Fruit fly (Drosophila melanogaster): ENCODE results near the gene Deaf1.

Deaf1 gene

dm6 chr3L:19817807-19818531, at the start of gene Deaf1, which contains the start of gene Fibp (continued):
- TF ChIP-seq tin (GFP tag; optimal IDR thresholded peaks at IDR 0.05): peak; percentile 71
- TF ChIP-seq CG32532 (GFP tag; IDR thresholded peaks at IDR 0.05): peak; percentile 82
- peak; percentile 21 for TF ChIP-seq Neu2 (GFP tag; optimal IDR thresholded peaks at IDR 0.05; ENCODE audit: borderline replicate concordance)
- TF ChIP-seq Hr39 (optimal IDR thresholded peaks at IDR 0.05): no peak
- peak; percentile 75 for TF ChIP-seq CG9215 (GFP tag; IDR thresholded peaks at IDR 0.05)
- TF ChIP-seq phol (tag; optimal IDR thresholded peaks at IDR 0.05): peak; percentile 85
- TF ChIP-seq HmgZ (tag; optimal IDR thresholded peaks at IDR 0.05): peak; percentile 67
- TF ChIP-seq CG13894 (tag; optimal IDR thresholded peaks at IDR 0.05): peak; percentile 58
- TF ChIP-seq otp (GFP tag; IDR thresholded peaks at IDR 0.05): no peak
- TF ChIP-seq crc (GFP tag; optimal IDR thresholded peaks at IDR 0.05): peak; percentile 53
- TF ChIP-seq tgo (GFP tag; IDR thresholded peaks at IDR 0.05): peak; percentile 64; the same call in 2 of the 3 replicates
- peak; percentile 87 for TF ChIP-seq Xbp1 (GFP tag; optimal IDR thresholded peaks at IDR 0.05)
- TF ChIP-seq esg (GFP tag; conservative IDR thresholded peaks at IDR 0.05): peak; percentile 46
- no peak for TF ChIP-seq Hey (tag; optimal IDR thresholded peaks at IDR 0.05)
- peak; percentile 64 for TF ChIP-seq lab (GFP tag; optimal IDR thresholded peaks at IDR 0.05)
- no peak for TF ChIP-seq CG11696 (GFP tag; IDR thresholded peaks at IDR 0.05)
- TF ChIP-seq NC2α (GFP tag; optimal IDR thresholded peaks at IDR 0.05): peak; percentile 40
- TF ChIP-seq HmgD (GFP tag; optimal IDR thresholded peaks at IDR 0.05): peak; percentile 84
- TF ChIP-seq D19A (tag; optimal IDR thresholded peaks at IDR 0.05): peak; percentile 41
- TF ChIP-seq CG18764 (GFP tag; optimal IDR thresholded peaks at IDR 0.05): peak; percentile 56
- TF ChIP-seq Hr3 (GFP tag; optimal IDR thresholded peaks at IDR 0.05): peak; percentile 86
- peak; percentile 80 for TF ChIP-seq bab2 (GFP tag; optimal IDR thresholded peaks at IDR 0.05)
- TF ChIP-seq Awh (GFP tag; IDR thresholded peaks at IDR 0.05): no peak
- no peak for TF ChIP-seq rib (GFP tag; IDR thresholded peaks at IDR 0.05)
- no peak for TF ChIP-seq abd-A (tag; optimal IDR thresholded peaks at IDR 0.05)
- peak in 1 of 3 experiments; percentile 7 for TF ChIP-seq Stat92E (GFP tag; optimal IDR thresholded peaks at IDR 0.05)
- TF ChIP-seq CG10654 (GFP tag; optimal IDR thresholded peaks at IDR 0.05): peak; percentile 68
- TF ChIP-seq bowl (GFP tag; IDR thresholded peaks at IDR 0.05): no peak
- TF ChIP-seq CG7271 (tag; optimal IDR thresholded peaks at IDR 0.05): no peak
- peak; percentile 49; the same call in 1 of the 2 replicates for TF ChIP-seq CG8765 (GFP tag; IDR thresholded peaks at IDR 0.05)
- peak; percentile 22 for TF ChIP-seq Bdp1 (GFP tag; optimal IDR thresholded peaks at IDR 0.05)
- TF ChIP-seq CTCF (GFP tag; optimal IDR thresholded peaks at IDR 0.05): no peak
- no peak for TF ChIP-seq nom (GFP tag; optimal IDR thresholded peaks at IDR 0.05)
- no peak for TF ChIP-seq wor (GFP tag; IDR thresholded peaks at IDR 0.05)
- 0 out of 2 replicates have a peak, but pooled peaks have one; percentile 41 for TF ChIP-seq HLH3B (GFP tag; IDR thresholded peaks at IDR 0.05)
- TF ChIP-seq CG13775 (GFP tag; optimal IDR thresholded peaks at IDR 0.05): peak; percentile 85
- TF ChIP-seq tll (GFP tag; optimal IDR thresholded peaks at IDR 0.05): peak in 1 of 2 experiments; percentile 12
- peak; percentile 64 for TF ChIP-seq CG17359 (tag; optimal IDR thresholded peaks at IDR 0.05)
- TF ChIP-seq Oaz (GFP tag; IDR thresholded peaks at IDR 0.05): peak; percentile 44; the same call in 1 of the 2 replicates
- TF ChIP-seq CG4707 (GFP tag; optimal IDR thresholded peaks at IDR 0.05): no peak
- no peak for TF ChIP-seq ftz-f1 (GFP tag; optimal IDR thresholded peaks at IDR 0.05)
- peak; percentile 64 for TF ChIP-seq B-H2 (GFP tag; optimal IDR thresholded peaks at IDR 0.05)
- TF ChIP-seq ham (GFP tag; IDR thresholded peaks at IDR 0.05): no peak
- peak; percentile 51; the same call in 1 of the 2 replicates for TF ChIP-seq H2.0 (GFP tag; IDR thresholded peaks at IDR 0.05)
- TF ChIP-seq Oli (tag; optimal IDR thresholded peaks at IDR 0.05): no peak
- peak; percentile 43; the same call in 1 of the 2 replicates for TF ChIP-seq CG32772 (GFP tag; IDR thresholded peaks at IDR 0.05)
- TF ChIP-seq Optix (GFP tag; IDR thresholded peaks at IDR 0.05): no peak
- TF ChIP-seq CG1647 (GFP tag; optimal IDR thresholded peaks at IDR 0.05): peak; percentile 67
- TF ChIP-seq zf30C (GFP tag; optimal IDR thresholded peaks at IDR 0.05): no peak
- peak; percentile 65 for TF ChIP-seq fd3F (GFP tag; optimal IDR thresholded peaks at IDR 0.05)

Data from whole organism, embryonic.